Fruit fly (Drosophila melanogaster): ENCODE data around the gene Srp68.

Srp68 gene

dm6 chr3L:8996173-8996767 lies 21.4 kb downstream of the Srp68 start (continued):
- TF ChIP-seq Hr78 (GFP tag; optimal IDR thresholded peaks at IDR 0.05): no peak
- no peak for TF ChIP-seq Eip74EF (GFP tag; optimal IDR thresholded peaks at IDR 0.05)
- TF ChIP-seq Trl (optimal IDR thresholded peaks at IDR 0.05): no peak
- TF ChIP-seq Trl (GFP tag; optimal IDR thresholded peaks at IDR 0.05): peak; percentile 33
- no peak for TF ChIP-seq hth (optimal IDR thresholded peaks at IDR 0.05)
- TF ChIP-seq D19B (GFP tag; optimal IDR thresholded peaks at IDR 0.05): peak; percentile 19
- peak; percentile 64 for TF ChIP-seq CG4424 (GFP tag; optimal IDR thresholded peaks at IDR 0.05)
- peak; percentile 53 for TF ChIP-seq CG1024 (GFP tag; IDR thresholded peaks at IDR 0.05)
- no peak for TF ChIP-seq yki (optimal IDR thresholded peaks at IDR 0.05)
- TF ChIP-seq CG8281 (tag; optimal IDR thresholded peaks at IDR 0.05): no peak
- TF ChIP-seq lola (GFP tag; optimal IDR thresholded peaks at IDR 0.05): peak in 1 of 3 experiments; percentile 37
- TF ChIP-seq Lhr (GFP tag; optimal IDR thresholded peaks at IDR 0.05): peak; percentile 0
- TF ChIP-seq Aef1 (GFP tag; IDR thresholded peaks at IDR 0.05): peak; percentile 44; the same call in 1 of the 3 replicates
- peak; percentile 36 for TF ChIP-seq jumu (GFP tag; optimal IDR thresholded peaks at IDR 0.05)
- no peak for TF ChIP-seq Dp (GFP tag; optimal IDR thresholded peaks at IDR 0.05)
- peak; percentile 17 for TF ChIP-seq MESR4 (GFP tag; optimal IDR thresholded peaks at IDR 0.05)
- TF ChIP-seq CG13287 (GFP tag; IDR thresholded peaks at IDR 0.05; ENCODE audit: partially characterized antibody): no peak
- TF ChIP-seq Gug (GFP tag; IDR thresholded peaks at IDR 0.05): peak; percentile 55; the same call in 2 of the 4 replicates
- peak; percentile 26 for TF ChIP-seq CG12659 (GFP tag; optimal IDR thresholded peaks at IDR 0.05)
- TF ChIP-seq CG11085 (GFP tag; IDR thresholded peaks at IDR 0.05): 0 out of 2 replicates have a peak, but pooled peaks have one; percentile 44
- TF ChIP-seq tx (GFP tag; optimal IDR thresholded peaks at IDR 0.05): no peak
- TF ChIP-seq gce (GFP tag; IDR thresholded peaks at IDR 0.05): 0 out of 3 replicates have a peak, but pooled peaks have one; percentile 46
- TF ChIP-seq CG11504 (tag; optimal IDR thresholded peaks at IDR 0.05): no peak
- TF ChIP-seq CG43689 (GFP tag; IDR thresholded peaks at IDR 0.05): no peak
- TF ChIP-seq stwl (tag; optimal IDR thresholded peaks at IDR 0.05): no peak
- TF ChIP-seq Lim3 (GFP tag; IDR thresholded peaks at IDR 0.05): 0 out of 2 replicates have a peak, but pooled peaks have one; percentile 13
- TF ChIP-seq ham (GFP tag; IDR thresholded peaks at IDR 0.05): no peak
- TF ChIP-seq gcm2 (GFP tag; optimal IDR thresholded peaks at IDR 0.05): no peak
- peak; percentile 45 for TF ChIP-seq CG16863 (GFP tag; optimal IDR thresholded peaks at IDR 0.05)
- no peak for TF ChIP-seq CG16779 (GFP tag; IDR thresholded peaks at IDR 0.05)
- TF ChIP-seq Ravus (GFP tag; IDR thresholded peaks at IDR 0.05): no peak; the same call in 1 of the 2 replicates
- TF ChIP-seq sisA (GFP tag; IDR thresholded peaks at IDR 0.05): peak; percentile 79
- TF ChIP-seq Stat92E (GFP tag; optimal IDR thresholded peaks at IDR 0.05): no peak
- peak; percentile 26; the same call in 1 of the 2 replicates for TF ChIP-seq klu (GFP tag; IDR thresholded peaks at IDR 0.05)
- peak; percentile 50 for TF ChIP-seq D19A (tag; optimal IDR thresholded peaks at IDR 0.05)
- TF ChIP-seq CG11695 (GFP tag; IDR thresholded peaks at IDR 0.05): 0 out of 3 replicates have a peak, but pooled peaks have one; percentile 35
- peak; percentile 35 for TF ChIP-seq nerfin-1 (tag; optimal IDR thresholded peaks at IDR 0.05)
- TF ChIP-seq H2.0 (GFP tag; IDR thresholded peaks at IDR 0.05): peak; percentile 51; the same call in 1 of the 2 replicates
- TF ChIP-seq Ets65A (GFP tag): peak; percentile 51
- TF ChIP-seq grn (GFP tag; optimal IDR thresholded peaks at IDR 0.05): no peak
- TF ChIP-seq repo (GFP tag; optimal IDR thresholded peaks at IDR 0.05): no peak
- peak; percentile 44; the same call in 2 of the 3 replicates for TF ChIP-seq B-H1 (GFP tag; IDR thresholded peaks at IDR 0.05)
- no peak for TF ChIP-seq CG5180 (GFP tag; optimal IDR thresholded peaks at IDR 0.05)
- TF ChIP-seq HmgZ (tag; optimal IDR thresholded peaks at IDR 0.05): peak; percentile 13
- TF ChIP-seq NfI (GFP tag; optimal IDR thresholded peaks at IDR 0.05): no peak
- no peak for TF ChIP-seq CG3065 (GFP tag; optimal IDR thresholded peaks at IDR 0.05)
- TF ChIP-seq CG10267 (tag; optimal IDR thresholded peaks at IDR 0.05): peak; percentile 57
- 0 out of 3 replicates have a peak, but pooled peaks have one; percentile 37 for TF ChIP-seq CG2889 (GFP tag; IDR thresholded peaks at IDR 0.05)
- TF ChIP-seq stc (GFP tag; IDR thresholded peaks at IDR 0.05): peak; percentile 62; the same call in 1 of the 2 replicates
- no peak for TF ChIP-seq disco-r (GFP tag; optimal IDR thresholded peaks at IDR 0.05)
